Worm (Caenorhabditis elegans) whole organism, young adult: ENCODE results near the gene Y57G11C.8.

ENCODE experiments used
- B0019.2 ChIP-seq: fragments of 200-800 bp; sonication (Bioruptor generic); conservative IDR thresholded peaks from 2 replicates; pipeline ENCODE4 v1.3.6; 2022; ENCODE audit warnings: missing genetic modification reagents, missing genetic modification characterization, missing compliant biosample characterization
- B0336.3 ChIP-seq: fragments of 200-800 bp; sonication (Bioruptor generic); IDR thresholded peaks from 2 replicates; pipeline ENCODE4 v1.3.6; 2022; ENCODE audit warnings: missing genetic modification characterization, missing compliant biosample characterization
- C17E4.6 ChIP-seq: fragments of 200-800 bp; sonication (Bioruptor generic); IDR thresholded peaks from 2 replicates; pipeline ENCODE4 v1.3.6; 2022; ENCODE audit warnings: missing genetic modification reagents, missing genetic modification characterization, missing compliant biosample characterization
- F23B12.7 ChIP-seq: sonication (generic microtip); optimal IDR thresholded peaks from 2 replicates; lab custom pipeline; 2017; ENCODE audit warnings: missing genetic modification characterization, mild to moderate bottlenecking, missing compliant biosample characterization, antibody characterized with exemption, moderate library complexity; ENCODE audit not compliant: insufficient read depth
- F39B2.1 ChIP-seq: fragments of 200-800 bp; sonication (Bioruptor generic); IDR thresholded peaks from 2 replicates; pipeline ENCODE4 v1.3.6; 2022; ENCODE audit warnings: missing genetic modification reagents, missing genetic modification characterization, missing compliant biosample characterization
- F55B11.4 ChIP-seq: sonication (generic microtip); optimal IDR thresholded peaks from 2 replicates; lab custom pipeline; 2016; ENCODE audit warnings: missing compliant biosample characterization, missing genetic modification characterization, borderline replicate concordance; ENCODE audit not compliant: insufficient read depth
- F57A8.1 ChIP-seq: fragments of 200-800 bp; sonication (Bioruptor generic); optimal IDR thresholded peaks from 2 replicates; lab custom pipeline; 2018; ENCODE audit warnings: mild to moderate bottlenecking, missing genetic modification characterization, moderate library complexity, missing compliant biosample characterization
- T26A5.8 ChIP-seq: sonication (generic microtip); optimal IDR thresholded peaks from 2 replicates; lab custom pipeline; 2016; ENCODE audit warnings: missing genetic modification characterization, missing compliant biosample characterization
- Y56A3A.18 ChIP-seq: fragments of 200-800 bp; sonication (Bioruptor generic); IDR thresholded peaks from 2 replicates; pipeline ENCODE4 v1.3.6; 2022; ENCODE audit warnings: missing genetic modification reagents, missing genetic modification characterization, missing compliant biosample characterization
- aptf-3 ChIP-seq: fragments of 200-800 bp; sonication (Bioruptor generic); IDR thresholded peaks from 2 replicates; pipeline ENCODE4 v1.3.6; 2022; ENCODE audit warnings: missing genetic modification characterization, missing compliant biosample characterization
- athp-1 ChIP-seq: sonication (generic microtip); optimal IDR thresholded peaks from 2 replicates; lab custom pipeline; 2017; ENCODE audit warnings: mild to moderate bottlenecking, missing genetic modification characterization, missing compliant biosample characterization
- attf-3 ChIP-seq: fragments of 200-800 bp; sonication (Bioruptor generic); conservative IDR thresholded peaks from 2 replicates; pipeline ENCODE4 v1.3.6; 2022; ENCODE audit warnings: missing genetic modification reagents, missing genetic modification characterization, missing compliant biosample characterization
- attf-6 ChIP-seq: fragments of 200-800 bp; sonication (Bioruptor generic); IDR thresholded peaks from 2 replicates; pipeline ENCODE4 v1.3.6; 2022; ENCODE audit warnings: missing genetic modification reagents, missing genetic modification characterization, missing compliant biosample characterization
- ccch-3 ChIP-seq: fragments of 200-800 bp; sonication (Bioruptor generic); optimal IDR thresholded peaks from 2 replicates; lab custom pipeline; 2018; ENCODE audit warnings: mild to moderate bottlenecking, missing genetic modification characterization, missing compliant biosample characterization
- ceh-100 ChIP-seq: fragments of 200-800 bp; sonication (Bioruptor generic); IDR thresholded peaks from 2 replicates; pipeline ENCODE4 v1.3.6; 2022; ENCODE audit warnings: missing genetic modification reagents, missing genetic modification characterization, missing compliant biosample characterization
- dpl-1 ChIP-seq: fragments of 150-350 bp; optimal IDR thresholded peaks from 2 replicates; lab custom pipeline; 2014; ENCODE audit warnings: missing biosample characterization, missing genetic modification reagents, missing genetic modification characterization
- egl-44 ChIP-seq: fragments of 200-800 bp; sonication (Bioruptor generic); IDR thresholded peaks from 2 replicates; pipeline ENCODE4 v1.3.6; 2022; ENCODE audit warnings: missing genetic modification reagents, missing genetic modification characterization, missing compliant biosample characterization
- ets-4 ChIP-seq: fragments of 200-800 bp; sonication (Bioruptor generic); optimal IDR thresholded peaks from 2 replicates; lab custom pipeline; 2018; ENCODE audit warnings: mild to moderate bottlenecking, missing genetic modification characterization, missing compliant biosample characterization
- fkh-3 ChIP-seq: sonication (generic microtip); optimal IDR thresholded peaks from 2 replicates; lab custom pipeline; 2016; ENCODE audit warnings: mild to moderate bottlenecking, missing genetic modification characterization, missing compliant biosample characterization
- hlh-12 ChIP-seq: sonication (generic microtip); optimal IDR thresholded peaks from 2 replicates; lab custom pipeline; 2016; ENCODE audit warnings: missing genetic modification characterization, missing compliant biosample characterization
- hmg-1.2 ChIP-seq: fragments of 200-800 bp; sonication (Bioruptor generic); IDR thresholded peaks from 2 replicates; pipeline ENCODE4 v1.3.6; 2022; ENCODE audit warnings: missing genetic modification reagents, missing genetic modification characterization, missing compliant biosample characterization
- hsf-1 ChIP-seq: fragments of 200-800 bp; sonication (Bioruptor generic); IDR thresholded peaks from 2 replicates; pipeline ENCODE4 v1.3.6; 2022; ENCODE audit warnings: missing genetic modification reagents, missing genetic modification characterization, missing compliant biosample characterization
- lag-1 ChIP-seq: fragments of 200-800 bp; sonication (Bioruptor generic); IDR thresholded peaks from 2 replicates; pipeline ENCODE4 v1.3.6; 2022; ENCODE audit warnings: missing genetic modification reagents, missing genetic modification characterization, missing compliant biosample characterization
- lir-1 ChIP-seq: fragments of 200-800 bp; sonication (Bioruptor generic); conservative IDR thresholded peaks from 2 replicates; pipeline ENCODE4 v1.3.6; 2022; ENCODE audit warnings: missing genetic modification reagents, missing genetic modification characterization, missing compliant biosample characterization
- lsy-27 ChIP-seq: sonication (generic microtip); optimal IDR thresholded peaks from 2 replicates; lab custom pipeline; 2017; ENCODE audit warnings: missing genetic modification characterization, mild to moderate bottlenecking, missing compliant biosample characterization, antibody characterized with exemption, missing genotype, borderline replicate concordance; ENCODE audit not compliant: insufficient read depth
- madf-10 ChIP-seq: sonication (generic microtip); optimal IDR thresholded peaks from 2 replicates; lab custom pipeline; 2016; ENCODE audit warnings: mild to moderate bottlenecking, missing genetic modification characterization, missing compliant biosample characterization
- madf-6 ChIP-seq: fragments of 200-800 bp; sonication (Bioruptor generic); IDR thresholded peaks from 2 replicates; pipeline ENCODE4 v1.3.6; 2022; ENCODE audit warnings: missing genetic modification reagents, missing genetic modification characterization, missing compliant biosample characterization
- mes-4 ChIP-seq: sonication (generic microtip); optimal IDR thresholded peaks from 2 replicates; lab custom pipeline; 2016; ENCODE audit warnings: missing genotype, missing genetic modification characterization, missing compliant biosample characterization
- nfya-2 ChIP-seq: fragments of 200-800 bp; sonication (Bioruptor generic); IDR thresholded peaks from 2 replicates; pipeline ENCODE4 v1.3.6; 2022; ENCODE audit warnings: missing genetic modification reagents, missing genetic modification characterization, missing compliant biosample characterization
- nhr-120 ChIP-seq: fragments of 200-800 bp; sonication (Bioruptor generic); IDR thresholded peaks from 2 replicates; pipeline ENCODE4 v1.3.6; 2022; ENCODE audit warnings: missing genetic modification characterization, missing compliant biosample characterization
- nhr-90 ChIP-seq: sonication (generic microtip); optimal IDR thresholded peaks from 2 replicates; lab custom pipeline; 2016; ENCODE audit warnings: missing genotype, mild to moderate bottlenecking, missing genetic modification characterization, missing compliant biosample characterization
- pha-4 ChIP-seq: fragments of 150-350 bp; sonication (generic microtip); optimal IDR thresholded peaks from 2 replicates; lab custom pipeline; 2014; ENCODE audit warnings: missing biosample characterization, missing genetic modification reagents, missing genetic modification characterization
- sdz-38 ChIP-seq: sonication (generic microtip); optimal IDR thresholded peaks from 2 replicates; lab custom pipeline; 2016; ENCODE audit warnings: missing genotype, missing genetic modification characterization, missing compliant biosample characterization
- snpc-1.1 ChIP-seq: sonication (generic microtip); optimal IDR thresholded peaks from 2 replicates; lab custom pipeline; 2017; ENCODE audit warnings: missing genetic modification characterization, mild to moderate bottlenecking, missing compliant biosample characterization, antibody characterized with exemption, moderate library complexity, missing genotype, missing genetic modification reagents; ENCODE audit not compliant: insufficient read depth
- snpc-4 ChIP-seq, 5 experiments: fragments of 150-350 bp in 1 of 5; sonication (generic microtip) in 4 of 5; optimal IDR thresholded peaks; 2 replicates each; lab custom pipeline; 2014 to 2018; ENCODE audit warnings: missing genetic modification characterization in 5 of 5, missing biosample characterization in 3 of 5, antibody characterized with exemption in 2 of 5, mild to moderate bottlenecking in 2 of 5, missing compliant biosample characterization in 2 of 5, missing genotype in 2 of 5, moderate library complexity in 2 of 5, missing genetic modification reagents in 1 of 5
- somi-1 ChIP-seq: fragments of 200-800 bp; sonication (Bioruptor generic); optimal IDR thresholded peaks from 2 replicates; lab custom pipeline; 2018; ENCODE audit warnings: mild to moderate bottlenecking, missing genetic modification characterization, missing compliant biosample characterization
- tbp1 ChIP-seq: fragments of 200-800 bp; sonication (Bioruptor generic); optimal IDR thresholded peaks from 2 replicates; lab custom pipeline; 2018; ENCODE audit warnings: mild to moderate bottlenecking, missing genetic modification characterization, missing compliant biosample characterization
- xnd-1 ChIP-seq: sonication (generic microtip); optimal IDR thresholded peaks from 2 replicates; lab custom pipeline; 2016; ENCODE audit warnings: missing genotype, missing genetic modification reagents, missing genetic modification characterization, missing compliant biosample characterization

The Y57G11C.8 gene

ce11 chrIV:14824878-14825352 lies 43.3 kb downstream of the Y57G11C.8 start, which contains the start of gene sec-61.A (continued):
- TF ChIP-seq lsy-27 (tag; lab: Kevin White, UChicago) (no peak), sdz-38 (tag; lab: Kevin White, UChicago) (no peak), ceh-100 (GFP tag; lab: Robert Waterston, UW) (no peak), F39B2.1 (GFP tag; lab: Robert Waterston, UW) (no peak), mes-4 (tag; lab: Kevin White, UChicago) (no peak), xnd-1 (tag; lab: Kevin White, UChicago) (peak; percentile 56), somi-1 (GFP tag; lab: Kevin White, UChicago) (no peak), F57A8.1 (no peak), nfya-2 (GFP tag; lab: Robert Waterston, UW) (no peak), C17E4.6 (no peak), aptf-3 (GFP tag; lab: Robert Waterston, UW) (no peak), Y56A3A.18 (no peak), hlh-12 (tag; lab: Kevin White, UChicago) (no peak), B0019.2 (GFP tag; lab: Robert Waterston, UW) (no peak), pha-4 (tag; lab: Kevin White, UChicago) (no peak), nhr-120 (GFP tag; lab: Robert Waterston, UW) (no peak), madf-6 (GFP tag; lab: Robert Waterston, UW) (peak; percentile 64), T26A5.8 (tag; lab: Kevin White, UChicago) (no peak), ccch-3 (GFP tag; lab: Kevin White, UChicago) (no peak), ets-4 (GFP tag; lab: Kevin White, UChicago) (peak; percentile 54), lir-1 (GFP tag; lab: Robert Waterston, UW) (no peak), snpc-1.1 (tag; lab: Kevin White, UChicago) (no peak), F55B11.4 (no peak), egl-44 (GFP tag; lab: Robert Waterston, UW) (no peak), attf-3 (GFP tag; lab: Robert Waterston, UW) (0 out of 2 replicates have a peak, but pooled peaks have one; percentile 10), athp-1 (tag; lab: Kevin White, UChicago) (no peak), dpl-1 (peak; percentile 24), lag-1 (GFP tag; lab: Robert Waterston, UW) (no peak), hsf-1 (GFP tag; lab: Robert Waterston, UW) (no peak), madf-10 (tag; lab: Kevin White, UChicago) (peak; percentile 46)

ce11 chrIV:14825379-14825778 lies 43.7 kb downstream of the Y57G11C.8 start, which contains the start of gene rps-18:
Gene rps-18, plus strand, starts transcription at chrIV:14825679.
- TF ChIP-seq hmg-1.2 (GFP tag; lab: Robert Waterston, UW) (no peak), ets-4 (GFP tag; lab: Kevin White, UChicago) (no peak), hlh-12 (tag; lab: Kevin White, UChicago) (no peak), Y56A3A.18 (no peak), fkh-3 (tag; lab: Kevin White, UChicago) (no peak)

ce11 chrIV:14826151-14826757 lies 44.6 kb downstream of the Y57G11C.8 start:
- TF ChIP-seq B0336.3 (GFP tag; lab: Robert Waterston, UW) (peak; percentile 60; the same call in 1 of the 2 replicates), tbp1 (GFP tag; lab: Kevin White, UChicago) (peak; percentile 38), snpc-4 (GFP tag; optimal IDR thresholded peaks at IDR 0.05; lab: Kevin White, UChicago) (peak; percentile 65), snpc-4 (tag; optimal IDR thresholded peaks at IDR 0.05; lab: Kevin White, UChicago) (peak in 2 of 4 experiments; percentile 62 to 88), attf-6 (GFP tag; lab: Robert Waterston, UW) (peak; percentile 96), nhr-90 (tag; lab: Kevin White, UChicago) (no peak), F23B12.7 (no peak)
